Fruit fly (Drosophila melanogaster) whole organism, prepupa: ENCODE data around the gene scrib.

Experiments used
- Blimp-1 ChIP-seq: fragments of 200-800 bp; sonication (Bioruptor generic); optimal IDR thresholded peaks from 3 replicates; lab custom pipeline; 2017; ENCODE audit warnings: missing biosample characterization, missing genetic modification characterization, mild to moderate bottlenecking, moderate library complexity, missing genetic modification reagents
- CG15336 ChIP-seq: fragments of 200-800 bp; sonication (Bioruptor generic); IDR thresholded peaks from 2 replicates; pipeline ENCODE4 v1.3.6; 2022; ENCODE audit warnings: missing biosample characterization, missing genetic modification characterization
- CG1621 ChIP-seq: fragments of 200-800 bp; sonication (Bioruptor generic); optimal IDR thresholded peaks from 3 replicates; lab custom pipeline; 2018; ENCODE audit warnings: missing biosample characterization, mild to moderate bottlenecking, missing genetic modification characterization
- CG16779 ChIP-seq: fragments of 200-800 bp; sonication (Bioruptor generic); optimal IDR thresholded peaks from 3 replicates; lab custom pipeline; 2017; ENCODE audit warnings: missing biosample characterization, mild to moderate bottlenecking, missing genetic modification characterization
- CG3032 ChIP-seq: fragments of 200-800 bp; optimal IDR thresholded peaks from 2 replicates; lab custom pipeline; 2019; ENCODE audit warnings: missing biosample characterization, mild to moderate bottlenecking, missing genetic modification characterization, moderate library complexity
- CG32006 ChIP-seq: fragments of 200-800 bp; sonication (Bioruptor generic); optimal IDR thresholded peaks from 3 replicates; lab custom pipeline; 2017; ENCODE audit warnings: missing biosample characterization, mild to moderate bottlenecking, missing genetic modification characterization
- CG6792 ChIP-seq: fragments of 200-800 bp; sonication (Bioruptor generic); optimal IDR thresholded peaks from 3 replicates; lab custom pipeline; 2016; ENCODE audit warnings: missing biosample characterization, missing genetic modification characterization
- CG6854 ChIP-seq: fragments of 200-800 bp; sonication (Bioruptor generic); optimal IDR thresholded peaks from 2 replicates; lab custom pipeline; 2017; ENCODE audit warnings: missing biosample characterization, mild to moderate bottlenecking, missing genetic modification characterization
- CG9139 ChIP-seq: fragments of 200-800 bp; sonication (Bioruptor generic); optimal IDR thresholded peaks from 3 replicates; lab custom pipeline; 2017; ENCODE audit warnings: missing biosample characterization, mild to moderate bottlenecking, missing genetic modification characterization
- Eip75B ChIP-seq: fragments of 200-800 bp; sonication (Bioruptor generic); optimal IDR thresholded peaks from 3 replicates; lab custom pipeline; 2016; ENCODE audit warnings: missing biosample characterization, missing genetic modification characterization
- Eip93F ChIP-seq: fragments of 200-800 bp; sonication (Bioruptor generic); optimal IDR thresholded peaks from 2 replicates; lab custom pipeline; 2016; ENCODE audit warnings: missing biosample characterization, mild to moderate bottlenecking, missing genetic modification characterization
- Lpt ChIP-seq: fragments of 200-800 bp; sonication (Bioruptor generic); optimal IDR thresholded peaks from 3 replicates; lab custom pipeline; 2016; ENCODE audit warnings: missing biosample characterization, missing genetic modification characterization
- Met ChIP-seq: fragments of 200-800 bp; sonication (Bioruptor generic); optimal IDR thresholded peaks from 3 replicates; lab custom pipeline; 2016; ENCODE audit warnings: missing biosample characterization, missing genetic modification characterization
- Sox15 ChIP-seq: fragments of 200-800 bp; sonication (Bioruptor generic); optimal IDR thresholded peaks from 3 replicates; lab custom pipeline; 2016; ENCODE audit warnings: missing biosample characterization, missing genetic modification characterization
- acj6 ChIP-seq: fragments of 200-800 bp; sonication (Bioruptor generic); optimal IDR thresholded peaks from 3 replicates; lab custom pipeline; 2016; ENCODE audit warnings: missing biosample characterization, missing genetic modification characterization
- dsx ChIP-seq: fragments of 200-800 bp; optimal IDR thresholded peaks from 3 replicates; lab custom pipeline; 2019; ENCODE audit warnings: missing biosample characterization, mild to moderate bottlenecking, missing genetic modification characterization, moderate library complexity; ENCODE audit not compliant: poor library complexity, severe bottlenecking
- esn ChIP-seq: fragments of 200-800 bp; sonication (Bioruptor generic); optimal IDR thresholded peaks from 2 replicates; lab custom pipeline; 2016; ENCODE audit warnings: missing biosample characterization, mild to moderate bottlenecking, missing genetic modification characterization, moderate library complexity
- lz ChIP-seq: fragments of 200-800 bp; sonication (Bioruptor generic); optimal IDR thresholded peaks from 3 replicates; lab custom pipeline; 2016; ENCODE audit warnings: missing biosample characterization, missing genetic modification characterization
- pdm3 ChIP-seq: fragments of 200-800 bp; sonication (Bioruptor generic); optimal IDR thresholded peaks from 3 replicates; lab custom pipeline; 2016; ENCODE audit warnings: missing biosample characterization, missing genetic modification characterization
- spab ChIP-seq: fragments of 200-800 bp; sonication (Bioruptor generic); optimal IDR thresholded peaks from 2 replicates; lab custom pipeline; 2017; ENCODE audit warnings: missing biosample characterization, mild to moderate bottlenecking, missing genetic modification characterization, missing genetic modification reagents
- ss ChIP-seq, 2 experiments: fragments of 200-800 bp; sonication (Bioruptor generic); optimal IDR thresholded peaks; 2 replicates in 1 of 2; 3 replicates in 1 of 2; lab custom pipeline; 2017 to 2018; ENCODE audit warnings: mild to moderate bottlenecking in 2 of 2, missing biosample characterization in 2 of 2, missing genetic modification characterization in 2 of 2, moderate library complexity in 1 of 2
- svp ChIP-seq: fragments of 200-800 bp; sonication (Bioruptor generic); peaks from one replicate; lab custom pipeline; 2016; ENCODE audit warnings: missing biosample characterization, missing genetic modification characterization
- topi ChIP-seq: fragments of 200-800 bp; sonication (Bioruptor generic); optimal IDR thresholded peaks from 3 replicates; lab custom pipeline; 2016; ENCODE audit warnings: missing biosample characterization, missing genetic modification characterization

The scrib gene

dm6 chr3R:26633432-26633831 is 97.3 kb downstream of the scrib start, which contains the start of gene TwdlH:
Gene TwdlH, plus strand, starts transcription at chr3R:26633732.
- TF ChIP-seq topi (GFP tag; lab: Kevin White, UChicago) (no peak), Eip75B (no peak), pdm3 (GFP tag; lab: Kevin White, UChicago) (no peak), esn (GFP tag; lab: Kevin White, UChicago) (no peak), Lpt (GFP tag; lab: Kevin White, UChicago) (no peak)

dm6 chr3R:26634585-26634984 is 98.4 kb downstream of the scrib start, which contains the start of gene TwdlR:
Gene TwdlR, plus strand, starts transcription at chr3R:26634885.
- TF ChIP-seq CG6792 (no peak), Eip93F (GFP tag; lab: Kevin White, UChicago) (no peak), pdm3 (GFP tag; lab: Kevin White, UChicago) (no peak), lz (no peak), Met (GFP tag; lab: Kevin White, UChicago) (no peak), CG3032 (tag; lab: Kevin White, UChicago) (no peak), Lpt (GFP tag; lab: Kevin White, UChicago) (no peak)

dm6 chr3R:26636388-26636787 is 100.2 kb downstream of the scrib start, which contains the start of gene TwdlS:
Gene TwdlS, plus strand, starts transcription at chr3R:26636688.
- TF ChIP-seq CG16779 (tag; lab: Kevin White, UChicago), result no peak
- no peak for TF ChIP-seq CG32006
- TF ChIP-seq svp (GFP tag; lab: Kevin White, UChicago), result peak; percentile 24
- TF ChIP-seq Lpt (GFP tag; lab: Kevin White, UChicago), result no peak
- no peak for TF ChIP-seq Sox15
- TF ChIP-seq ss (GFP tag; optimal IDR thresholded peaks at IDR 0.05; lab: Kevin White, UChicago), result no peak

- TF ChIP-seq dsx (no peak), acj6 (GFP tag; lab: Kevin White, UChicago) (no peak), Blimp-1 (GFP tag; lab: Kevin White, UChicago) (no peak), CG9139 (no peak), CG6854 (GFP tag; lab: Kevin White, UChicago) (no peak), CG1621 (tag; lab: Kevin White, UChicago) (no peak), CG15336 (GFP tag; lab: Robert Waterston, UW) (no peak), spab (GFP tag; lab: Kevin White, UChicago) (no peak)
These were observed 103.4 kb downstream of the scrib start, which contains the start of gene TwdlD for dm6 chr3R:26639503-26640075. Gene TwdlD, plus strand, starts transcription at chr3R:26640025.
